Worm (Caenorhabditis elegans) whole organism, L3 larva: ENCODE data around the gene C13F10.1.

Experiments
- R02D3.7 ChIP-seq: fragments of 150-350 bp; optimal IDR thresholded peaks from 2 replicates; lab custom pipeline; 2014; ENCODE audit warnings: missing biosample characterization, missing genetic modification characterization
- ZK546.5 ChIP-seq: sonication (generic microtip); optimal IDR thresholded peaks from 2 replicates; lab custom pipeline; 2017; ENCODE audit warnings: missing biosample characterization, missing genetic modification characterization
- aly-2 ChIP-seq: fragments of 150-350 bp; optimal IDR thresholded peaks from 2 replicates; lab custom pipeline; 2014; ENCODE audit warnings: missing biosample characterization, missing genetic modification characterization
- ama-1 ChIP-seq: fragments of 150-350 bp; optimal IDR thresholded peaks from 2 replicates; lab custom pipeline; 2018
- ceh-16 ChIP-seq: sonication (generic microtip); optimal IDR thresholded peaks from 2 replicates; lab custom pipeline; 2017; ENCODE audit warnings: missing biosample characterization, missing genetic modification characterization
- ceh-28 ChIP-seq: fragments of 150-350 bp; optimal IDR thresholded peaks from 2 replicates; lab custom pipeline; 2014; ENCODE audit warnings: missing biosample characterization, missing genetic modification reagents, missing genetic modification characterization
- ceh-9 ChIP-seq: sonication (generic microtip); optimal IDR thresholded peaks from 2 replicates; lab custom pipeline; 2018; ENCODE audit warnings: missing biosample characterization, missing genetic modification characterization
- daf-12 ChIP-seq: fragments of 150-350 bp; optimal IDR thresholded peaks from 2 replicates; lab custom pipeline; 2014; ENCODE audit warnings: missing biosample characterization, missing genetic modification reagents, missing genetic modification characterization
- egl-27 ChIP-seq: sonication (generic microtip); optimal IDR thresholded peaks from 4 replicates; lab custom pipeline; 2017; ENCODE audit warnings: missing biosample characterization, missing genetic modification reagents, missing genetic modification characterization
- egl-5 ChIP-seq: fragments of 150-350 bp; optimal IDR thresholded peaks from 2 replicates; lab custom pipeline; 2017; ENCODE audit warnings: missing biosample characterization, missing genetic modification reagents, missing genetic modification characterization, inconsistent platforms
- elt-1 ChIP-seq: fragments of 150-350 bp; optimal IDR thresholded peaks from 2 replicates; lab custom pipeline; 2014; ENCODE audit warnings: missing biosample characterization, missing genetic modification characterization
- elt-2 ChIP-seq: sonication (generic microtip); optimal IDR thresholded peaks from 2 replicates; lab custom pipeline; 2016; ENCODE audit warnings: missing genetic modification reagents, mild to moderate bottlenecking, missing genetic modification characterization, missing compliant biosample characterization
- elt-3 ChIP-seq, 3 experiments: fragments of 150-350 bp in 1 of 3; sonication (generic microtip) in 2 of 3; optimal IDR thresholded peaks; 2 replicates in 2 of 3; 4 replicates in 1 of 3; lab custom pipeline; 2014 to 2017; ENCODE audit warnings: missing biosample characterization in 3 of 3, missing genetic modification characterization in 3 of 3
- eor-1 ChIP-seq, 2 experiments: fragments of 150-350 bp; optimal IDR thresholded peaks; 2 replicates each; lab custom pipeline; 2014 to 2018; ENCODE audit warnings: missing biosample characterization in 2 of 2, missing genetic modification characterization in 2 of 2
- fkh-10 ChIP-seq: sonication (generic microtip); optimal IDR thresholded peaks from 2 replicates; lab custom pipeline; 2017; ENCODE audit warnings: missing biosample characterization, missing genetic modification reagents, missing genetic modification characterization
- fkh-2 ChIP-seq: fragments of 150-350 bp; optimal IDR thresholded peaks from 2 replicates; lab custom pipeline; 2014; ENCODE audit warnings: missing biosample characterization, missing genetic modification reagents, missing genetic modification characterization
- fos-1 ChIP-seq: fragments of 150-350 bp; optimal IDR thresholded peaks from 2 replicates; lab custom pipeline; 2014; ENCODE audit warnings: missing biosample characterization, missing genetic modification characterization
- hmg-11 ChIP-seq: sonication (generic microtip); optimal IDR thresholded peaks from 2 replicates; lab custom pipeline; 2016; ENCODE audit warnings: missing genetic modification characterization, missing compliant biosample characterization
- jun-1 ChIP-seq: fragments of 150-350 bp; optimal IDR thresholded peaks from 2 replicates; lab custom pipeline; 2014; ENCODE audit warnings: missing biosample characterization, missing genetic modification reagents, missing genetic modification characterization
- lin-39 ChIP-seq: fragments of 150-350 bp; optimal IDR thresholded peaks from 2 replicates; lab custom pipeline; 2018; ENCODE audit warnings: missing biosample characterization, missing genetic modification reagents, missing genetic modification characterization
- lsy-12 ChIP-seq: sonication (generic microtip); optimal IDR thresholded peaks from 2 replicates; lab custom pipeline; 2016; ENCODE audit warnings: mild to moderate bottlenecking, missing genetic modification characterization, missing compliant biosample characterization
- mdl-1 ChIP-seq: fragments of 150-350 bp; optimal IDR thresholded peaks from 2 replicates; lab custom pipeline; 2014; ENCODE audit warnings: missing biosample characterization, missing genetic modification characterization
- mml-1 ChIP-seq: fragments of 150-350 bp; sonication (generic microtip); optimal IDR thresholded peaks from 3 replicates; lab custom pipeline; 2014; ENCODE audit warnings: missing biosample characterization, missing genetic modification characterization
- nfya-1 ChIP-seq: sonication (generic microtip); optimal IDR thresholded peaks from 2 replicates; lab custom pipeline; 2017; ENCODE audit warnings: missing genetic modification characterization, mild to moderate bottlenecking, missing compliant biosample characterization, antibody characterized with exemption, moderate library complexity; ENCODE audit not compliant: insufficient read depth
- nhr-11 ChIP-seq: fragments of 150-350 bp; optimal IDR thresholded peaks from 2 replicates; lab custom pipeline; 2014; ENCODE audit warnings: missing biosample characterization, missing genetic modification characterization
- nhr-12 ChIP-seq: fragments of 150-350 bp; optimal IDR thresholded peaks from 2 replicates; lab custom pipeline; 2014; ENCODE audit warnings: missing biosample characterization, missing genetic modification characterization
- nhr-23 ChIP-seq: fragments of 150-350 bp; optimal IDR thresholded peaks from 2 replicates; lab custom pipeline; 2014; ENCODE audit warnings: missing biosample characterization, missing genetic modification reagents, missing genetic modification characterization
- nhr-25 ChIP-seq: sonication (generic microtip); optimal IDR thresholded peaks from 2 replicates; lab custom pipeline; 2017; ENCODE audit warnings: missing biosample characterization, missing genetic modification characterization
- nhr-28 ChIP-seq: fragments of 150-350 bp; optimal IDR thresholded peaks from 2 replicates; lab custom pipeline; 2014; ENCODE audit warnings: missing biosample characterization, missing genetic modification characterization
- nhr-43 ChIP-seq: sonication (generic microtip); optimal IDR thresholded peaks from 2 replicates; lab custom pipeline; 2016; ENCODE audit warnings: mild to moderate bottlenecking, missing genetic modification characterization, missing compliant biosample characterization; ENCODE audit not compliant: poor library complexity, severe bottlenecking
- nhr-77 ChIP-seq: fragments of 150-350 bp; optimal IDR thresholded peaks from 2 replicates; lab custom pipeline; 2014; ENCODE audit warnings: missing biosample characterization, missing genetic modification characterization
- pha-4 ChIP-seq: fragments of 150-350 bp; optimal IDR thresholded peaks from 2 replicates; lab custom pipeline; 2014; ENCODE audit warnings: missing biosample characterization, missing genetic modification reagents, missing genetic modification characterization
- pqm-1 ChIP-seq: fragments of 150-350 bp; optimal IDR thresholded peaks from 2 replicates; lab custom pipeline; 2017; ENCODE audit warnings: missing biosample characterization, missing genetic modification characterization, inconsistent platforms
- sea-2 ChIP-seq: fragments of 150-350 bp; sonication (generic microtip); optimal IDR thresholded peaks from 4 replicates; lab custom pipeline; 2014; ENCODE audit warnings: missing biosample characterization, missing genetic modification reagents, missing genetic modification characterization
- skn-1 ChIP-seq: fragments of 150-350 bp; optimal IDR thresholded peaks from 2 replicates; lab custom pipeline; 2014; ENCODE audit warnings: missing biosample characterization, missing genetic modification characterization
- tbx-2 ChIP-seq: sonication (generic microtip); optimal IDR thresholded peaks from 2 replicates; lab custom pipeline; 2016; ENCODE audit warnings: mild to moderate bottlenecking, missing genetic modification characterization, missing compliant biosample characterization
- unc-62 ChIP-seq: fragments of 150-350 bp; sonication (generic microtip); optimal IDR thresholded peaks from 4 replicates; lab custom pipeline; 2014; ENCODE audit warnings: missing biosample characterization, missing genetic modification reagents, missing genetic modification characterization
- zag-1 ChIP-seq: fragments of 150-350 bp; optimal IDR thresholded peaks from 2 replicates; lab custom pipeline; 2014; ENCODE audit warnings: missing biosample characterization, missing genetic modification characterization
- ztf-11 ChIP-seq: fragments of 150-350 bp; optimal IDR thresholded peaks from 2 replicates; lab custom pipeline; 2014; ENCODE audit warnings: missing biosample characterization, missing genetic modification characterization
- ztf-4 ChIP-seq: fragments of 150-350 bp; optimal IDR thresholded peaks from 2 replicates; lab custom pipeline; 2014; ENCODE audit warnings: missing biosample characterization, missing genetic modification characterization

C13F10.1 gene

ce11 chrV:7196498-7196966, 27.3 kb upstream of the C13F10.1 start, which contains the start of gene F09G2.2 (continued):
- peak; percentile 64 for TF ChIP-seq ceh-28 (tag; lab: Kevin White, UChicago)
- peak; percentile 87 for TF ChIP-seq egl-5 (tag; lab: Kevin White, UChicago)
- TF ChIP-seq eor-1 (tag; optimal IDR thresholded peaks at IDR 0.05; lab: Kevin White, UChicago), result no peak
- no peak for TF ChIP-seq unc-62
- TF ChIP-seq nhr-77 (tag; lab: Kevin White, UChicago), result no peak
- TF ChIP-seq hmg-11 (tag; lab: Kevin White, UChicago), result peak; percentile 82
- peak; percentile 94 for TF ChIP-seq jun-1
- peak; percentile 97 for TF ChIP-seq lin-39
- peak; percentile 59 for TF ChIP-seq elt-1 (tag; lab: Kevin White, UChicago)
- no peak for TF ChIP-seq fkh-2 (tag; lab: Kevin White, UChicago)
- peak; percentile 89 for TF ChIP-seq pha-4 (tag; lab: Kevin White, UChicago)
- peak; percentile 78 for TF ChIP-seq ama-1
- TF ChIP-seq ztf-4 (tag; lab: Kevin White, UChicago), result peak; percentile 32
- no peak for TF ChIP-seq mml-1 (tag; lab: Kevin White, UChicago)
- TF ChIP-seq tbx-2 (tag; lab: Kevin White, UChicago), result peak; percentile 45
- peak; percentile 89 for TF ChIP-seq elt-2 (tag; lab: Kevin White, UChicago)
- no peak for TF ChIP-seq nhr-12 (tag; lab: Kevin White, UChicago)
- TF ChIP-seq sea-2 (GFP tag; lab: Kevin White, UChicago), result no peak
- TF ChIP-seq fkh-10 (GFP tag; lab: Kevin White, UChicago), result peak; percentile 8
- peak; percentile 96 for TF ChIP-seq nhr-25 (tag; lab: Kevin White, UChicago)

ce11 chrV:7197036-7197435, 26.8 kb upstream of the C13F10.1 start:
- TF ChIP-seq ceh-9 (tag; lab: Kevin White, UChicago), result no peak
- TF ChIP-seq lsy-12 (tag; lab: Kevin White, UChicago), result no peak
- no peak for TF ChIP-seq unc-62

- TF ChIP-seq nhr-43 (tag; lab: Kevin White, UChicago) (peak; percentile 19), elt-2 (tag; lab: Kevin White, UChicago) (peak; percentile 85), zag-1 (no peak), ZK546.5 (tag; lab: Kevin White, UChicago) (no peak), pha-4 (tag; lab: Kevin White, UChicago) (peak; percentile 52), elt-3 (tag; optimal IDR thresholded peaks at IDR 0.05; lab: Kevin White, UChicago) (no peak), mml-1 (tag; lab: Kevin White, UChicago) (no peak), ceh-16 (tag; lab: Kevin White, UChicago) (no peak), jun-1 (peak; percentile 24), nhr-23 (tag; lab: Kevin White, UChicago) (peak; percentile 5), mdl-1 (no peak), ama-1 (peak; percentile 91), skn-1 (tag; lab: Kevin White, UChicago) (peak; percentile 18), egl-27 (tag; lab: Kevin White, UChicago) (no peak), fkh-2 (tag; lab: Kevin White, UChicago) (no peak), pqm-1 (peak; percentile 58), nfya-1 (tag; lab: Kevin White, UChicago) (no peak), eor-1 (tag; optimal IDR thresholded peaks at IDR 0.05; lab: Kevin White, UChicago) (no peak), aly-2 (tag; lab: Kevin White, UChicago) (peak; percentile 4)
These were observed 25.5 kb upstream of the C13F10.1 start for ce11 chrV:7198403-7198802.

ce11 chrV:7199077-7199476, 24.8 kb upstream of the C13F10.1 start:
- no peak for TF ChIP-seq ztf-11 (tag; lab: Kevin White, UChicago)
- TF ChIP-seq nhr-11 (tag; lab: Kevin White, UChicago), result no peak
- TF ChIP-seq R02D3.7, result no peak
- no peak for TF ChIP-seq nhr-28 (tag; lab: Kevin White, UChicago)
- TF ChIP-seq unc-62, result no peak
- TF ChIP-seq lin-39, result no peak
- no peak for TF ChIP-seq fos-1 (tag; lab: Kevin White, UChicago)
- TF ChIP-seq egl-27 (tag; lab: Kevin White, UChicago), result no peak
- no peak for TF ChIP-seq fkh-10 (GFP tag; lab: Kevin White, UChicago)
- no peak for TF ChIP-seq daf-12 (tag; lab: Kevin White, UChicago)
- no peak for TF ChIP-seq elt-3 (tag; optimal IDR thresholded peaks at IDR 0.05; lab: Kevin White, UChicago)
